Worm (Caenorhabditis elegans): ENCODE results near the gene K12H6.4.

- TF ChIP-seq nhr-77 (tag; optimal IDR thresholded peaks at IDR 0.05) (no peak), zag-1 (tag; optimal IDR thresholded peaks at IDR 0.05) (no peak), lin-13 (GFP tag; optimal IDR thresholded peaks at IDR 0.05) (no peak), lin-11 (tag; optimal IDR thresholded peaks at IDR 0.05) (no peak), elt-3 (tag; optimal IDR thresholded peaks at IDR 0.05) (no peak)
Observed at ce11 chrII:2853767-2854166, 29.7 kb upstream of the K12H6.4 start.
